Worm (Caenorhabditis elegans) whole organism, L4 larva: Measurements from ENCODE around the gene twk-8.
A peak's percentile ranks its signal among the peaks of the same experiment; 100 is the strongest.

ENCODE experiments used
- D1046.2 ChIP-seq: fragments of 200-800 bp; sonication (Bioruptor generic); IDR thresholded peaks from 2 replicates; pipeline ENCODE4 v1.3.6; 2022; ENCODE audit warnings: missing genetic modification characterization, missing compliant biosample characterization
- F37D6.2 ChIP-seq: sonication (generic microtip); optimal IDR thresholded peaks from 2 replicates; lab custom pipeline; 2016; ENCODE audit warnings: mild to moderate bottlenecking, missing genetic modification characterization, missing compliant biosample characterization
- F44E2.7 ChIP-seq: fragments of 200-800 bp; sonication (Bioruptor generic); IDR thresholded peaks from 2 replicates; pipeline ENCODE4 v2.1.2; 2022; ENCODE audit warnings: missing genetic modification characterization, missing compliant biosample characterization
- R02D3.7 ChIP-seq: fragments of 150-350 bp; sonication (generic microtip); optimal IDR thresholded peaks from 3 replicates; lab custom pipeline; 2014; ENCODE audit warnings: missing biosample characterization, missing genetic modification characterization
- T20F7.1 ChIP-seq: fragments of 200-800 bp; sonication (Bioruptor generic); optimal IDR thresholded peaks from 2 replicates; lab custom pipeline; 2018; ENCODE audit warnings: mild to moderate bottlenecking, missing genetic modification characterization, missing compliant biosample characterization
- Y105C5A.15 ChIP-seq: fragments of 200-800 bp; sonication (Bioruptor generic); IDR thresholded peaks from 2 replicates; pipeline ENCODE4 v1.3.6; 2022; ENCODE audit warnings: missing genetic modification characterization, missing compliant biosample characterization
- Y48G9A.11 ChIP-seq: fragments of 200-800 bp; sonication (Bioruptor generic); IDR thresholded peaks from 2 replicates; pipeline ENCODE4 v1.3.6; 2022; ENCODE audit warnings: missing genetic modification reagents, missing genetic modification characterization, missing compliant biosample characterization
- ZK546.5 ChIP-seq, 2 experiments: sonication (generic microtip); optimal IDR thresholded peaks; 2 replicates each; lab custom pipeline; 2017; ENCODE audit warnings: missing biosample characterization in 2 of 2, missing genetic modification characterization in 2 of 2
- aha-1 ChIP-seq: fragments of 150-350 bp; peaks from one replicate; lab custom pipeline; 2014; ENCODE audit warnings: missing biosample characterization, missing genetic modification characterization
- ama-1 ChIP-seq: fragments of 150-350 bp; optimal IDR thresholded peaks from 2 replicates; lab custom pipeline; 2014; ENCODE audit warnings: inconsistent platforms, mixed read lengths
- arid-1 ChIP-seq: fragments of 200-800 bp; sonication (Bioruptor generic); conservative IDR thresholded peaks from 2 replicates; pipeline ENCODE4 v1.3.6; 2022; ENCODE audit warnings: missing genetic modification reagents, missing genetic modification characterization, missing compliant biosample characterization
- attf-4 ChIP-seq: sonication (generic microtip); optimal IDR thresholded peaks from 3 replicates; lab custom pipeline; 2017; ENCODE audit warnings: missing biosample characterization, missing genetic modification characterization
- ceh-44 ChIP-seq: fragments of 200-800 bp; sonication (Bioruptor generic); IDR thresholded peaks from 2 replicates; pipeline ENCODE4 v1.3.6; 2022; ENCODE audit warnings: missing genetic modification reagents, missing genetic modification characterization, missing compliant biosample characterization
- daf-16 ChIP-seq, 3 experiments: sonication (generic microtip); optimal IDR thresholded peaks; 2 replicates each; lab custom pipeline; 2016 to 2017; ENCODE audit warnings: missing genetic modification characterization in 3 of 3, missing genetic modification reagents in 3 of 3, mild to moderate bottlenecking in 2 of 3, missing compliant biosample characterization in 2 of 3, missing biosample characterization in 1 of 3, moderate library complexity in 1 of 3
- dmd-6 ChIP-seq: fragments of 200-800 bp; sonication (Bioruptor generic); IDR thresholded peaks from 2 replicates; pipeline ENCODE4 v1.3.6; 2022; ENCODE audit warnings: missing genetic modification reagents, missing genetic modification characterization, missing compliant biosample characterization
- fkh-10 ChIP-seq: fragments of 150-350 bp; optimal IDR thresholded peaks from 2 replicates; lab custom pipeline; 2014; ENCODE audit warnings: missing biosample characterization, missing genetic modification reagents, missing genetic modification characterization
- gei-8 ChIP-seq: fragments of 200-800 bp; sonication (Bioruptor generic); optimal IDR thresholded peaks from 2 replicates; lab custom pipeline; 2018; ENCODE audit warnings: mild to moderate bottlenecking, missing genetic modification characterization, missing compliant biosample characterization
- hmg-1.1 ChIP-seq: fragments of 200-800 bp; sonication (Bioruptor generic); IDR thresholded peaks from 2 replicates; pipeline ENCODE4 v1.3.6; 2022; ENCODE audit warnings: missing genetic modification reagents, missing genetic modification characterization, missing compliant biosample characterization
- lim-7 ChIP-seq: fragments of 200-800 bp; sonication (Bioruptor generic); IDR thresholded peaks from 2 replicates; pipeline ENCODE4 v1.3.6; 2022; ENCODE audit warnings: missing genetic modification characterization, missing compliant biosample characterization
- madf-5 ChIP-seq, 2 experiments: fragments of 200-800 bp; sonication (Bioruptor generic); IDR thresholded peaks; 2 replicates each; pipeline ENCODE4 v1.3.6; 2022; ENCODE audit warnings: missing compliant biosample characterization in 2 of 2, missing genetic modification characterization in 2 of 2
- madf-9 ChIP-seq: fragments of 200-800 bp; sonication (Bioruptor generic); conservative IDR thresholded peaks from 2 replicates; pipeline ENCODE4 v1.3.6; 2022; ENCODE audit warnings: missing genetic modification reagents, missing genetic modification characterization, missing compliant biosample characterization
- mep-1 ChIP-seq: fragments of 150-350 bp; sonication (generic microtip); optimal IDR thresholded peaks from 3 replicates; lab custom pipeline; 2014; ENCODE audit warnings: missing biosample characterization, missing genetic modification characterization
- mes-2 ChIP-seq: sonication (generic microtip); optimal IDR thresholded peaks from 2 replicates; lab custom pipeline; 2016; ENCODE audit warnings: missing genotype, mild to moderate bottlenecking, missing genetic modification characterization, missing compliant biosample characterization; ENCODE audit not compliant: poor library complexity, severe bottlenecking
- mxl-2 ChIP-seq: fragments of 200-800 bp; sonication (Bioruptor generic); conservative IDR thresholded peaks from 2 replicates; pipeline ENCODE4 v1.3.6; 2022; ENCODE audit warnings: missing genetic modification reagents, missing genetic modification characterization, missing compliant biosample characterization
- nhr-102 ChIP-seq: sonication (generic microtip); optimal IDR thresholded peaks from 2 replicates; lab custom pipeline; 2016; ENCODE audit warnings: mild to moderate bottlenecking, missing genetic modification characterization, moderate library complexity, missing compliant biosample characterization
- nhr-237 ChIP-seq: sonication (generic microtip); optimal IDR thresholded peaks from 2 replicates; lab custom pipeline; 2017; ENCODE audit warnings: missing biosample characterization, missing genetic modification characterization
- nhr-28 ChIP-seq: fragments of 150-350 bp; optimal IDR thresholded peaks from 2 replicates; lab custom pipeline; 2014; ENCODE audit warnings: missing biosample characterization, missing genetic modification characterization
- nhr-76 ChIP-seq: fragments of 150-350 bp; optimal IDR thresholded peaks from 2 replicates; lab custom pipeline; 2014; ENCODE audit warnings: missing biosample characterization, missing genetic modification characterization
- pha-4 ChIP-seq, 2 experiments: fragments of 150-350 bp in 1 of 2; fragments of 200-800 bp in 1 of 2; sonication (Bioruptor generic) in 1 of 2; IDR thresholded peaks in 1 of 2; optimal IDR thresholded peaks in 1 of 2; 2 replicates each; pipeline versions ENCODE4 v1.3.6 to Lab custom; 2014 to 2022; ENCODE audit warnings: missing genetic modification characterization in 2 of 2, missing genetic modification reagents in 2 of 2, missing biosample characterization in 1 of 2, missing compliant biosample characterization in 1 of 2
- rbr-2 ChIP-seq: sonication (generic microtip); optimal IDR thresholded peaks from 2 replicates; lab custom pipeline; 2016; ENCODE audit warnings: missing genotype, missing genetic modification characterization, missing compliant biosample characterization
- saeg-2 ChIP-seq: fragments of 200-800 bp; sonication (Bioruptor generic); IDR thresholded peaks from 2 replicates; pipeline ENCODE4 v1.3.6; 2022; ENCODE audit warnings: missing genetic modification reagents, missing genetic modification characterization, missing compliant biosample characterization
- skn-1 ChIP-seq: fragments of 150-350 bp; optimal IDR thresholded peaks from 2 replicates; lab custom pipeline; 2014; ENCODE audit warnings: missing biosample characterization, missing genetic modification characterization
- snpc-1.2 ChIP-seq: fragments of 200-800 bp; sonication (Bioruptor generic); IDR thresholded peaks from 2 replicates; pipeline ENCODE4 v1.3.6; 2022; ENCODE audit warnings: missing genetic modification reagents, missing genetic modification characterization, missing compliant biosample characterization
- spr-1 ChIP-seq: sonication (generic microtip); optimal IDR thresholded peaks from 2 replicates; lab custom pipeline; 2016; ENCODE audit warnings: mild to moderate bottlenecking, missing genetic modification characterization, missing compliant biosample characterization
- unc-130 ChIP-seq: sonication (generic microtip); optimal IDR thresholded peaks from 2 replicates; lab custom pipeline; 2016; ENCODE audit warnings: missing genetic modification reagents, missing genetic modification characterization, missing compliant biosample characterization
- unc-62 ChIP-seq, 3 experiments: fragments of 150-350 bp in 1 of 3; sonication (generic microtip); optimal IDR thresholded peaks in 2 of 3; peaks in 1 of 3; 1 replicate in 1 of 3; 2 replicates in 2 of 3; lab custom pipeline; 2014 to 2017; ENCODE audit warnings: missing biosample characterization in 3 of 3, missing genetic modification characterization in 3 of 3, missing genetic modification reagents in 3 of 3, missing genotype in 1 of 3
- zag-1 ChIP-seq: fragments of 150-350 bp; optimal IDR thresholded peaks from 2 replicates; lab custom pipeline; 2014; ENCODE audit warnings: missing biosample characterization, missing genetic modification characterization
- ztf-7 ChIP-seq: fragments of 150-350 bp; optimal IDR thresholded peaks from 2 replicates; lab custom pipeline; 2014; ENCODE audit warnings: missing biosample characterization, missing genetic modification characterization

twk-8 gene

DNA sequence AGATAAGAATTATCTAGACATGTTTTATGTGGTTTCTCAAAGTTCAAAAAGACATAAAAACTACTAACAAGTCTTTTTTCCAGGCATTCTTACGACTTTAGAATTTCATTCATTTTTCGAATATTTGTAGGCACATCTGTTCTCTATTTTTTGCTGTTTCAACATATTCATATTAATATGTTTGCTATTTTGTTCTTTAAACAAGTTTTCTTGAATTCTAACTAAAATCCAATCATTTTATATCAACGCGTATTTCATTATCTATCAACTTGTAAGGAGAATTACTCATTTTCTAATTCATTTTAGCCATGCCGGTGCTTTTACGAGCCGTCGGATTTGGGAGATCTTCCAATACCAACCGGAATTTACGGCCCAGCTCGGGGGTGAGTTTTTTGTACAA is at the start of gene twk-8:
Gene twk-8, plus strand, starts transcription at position 301 of the 400 bp plus-strand sequence.
- TF ChIP-seq nhr-102 (tag; lab: Kevin White, UChicago) (no peak), ZK546.5 (tag; optimal IDR thresholded peaks at IDR 0.05; lab: Kevin White, UChicago) (no peak), ceh-44 (GFP tag; lab: Robert Waterston, UW) (no peak), saeg-2 (GFP tag; lab: Robert Waterston, UW) (no peak), snpc-1.2 (GFP tag; lab: Robert Waterston, UW) (no peak), Y48G9A.11 (GFP tag; lab: Robert Waterston, UW) (no peak), rbr-2 (tag; lab: Kevin White, UChicago) (no peak), spr-1 (tag; lab: Kevin White, UChicago) (no peak), nhr-237 (tag; lab: Kevin White, UChicago) (no peak), nhr-28 (tag; lab: Kevin White, UChicago) (no peak), R02D3.7 (tag; lab: Kevin White, UChicago) (no peak), D1046.2 (GFP tag; lab: Robert Waterston, UW) (no peak), madf-9 (GFP tag; lab: Robert Waterston, UW) (no peak)

DNA sequence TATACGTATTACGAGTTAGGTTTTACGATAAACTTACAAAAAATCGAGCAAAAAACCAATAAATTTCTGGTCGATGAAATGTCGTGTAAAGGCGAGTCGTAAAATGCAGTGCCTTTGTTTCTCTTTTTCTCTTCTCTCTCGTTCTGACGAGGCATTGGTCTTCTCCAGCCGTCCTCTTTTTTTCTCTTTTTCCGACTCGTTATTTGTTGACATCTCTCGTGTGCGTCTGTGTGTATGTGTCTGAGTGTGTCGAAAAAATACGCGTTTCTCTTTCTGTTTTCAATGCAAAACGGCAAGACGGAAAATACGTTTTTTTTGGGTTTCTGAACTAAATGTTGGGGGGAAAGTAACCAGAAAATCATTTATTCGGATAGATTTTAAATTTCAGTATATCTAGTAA is 49.6 kb upstream of the twk-8 start, which contains the start of gene C53D6.6:
Gene C53D6.6, minus strand, starts transcription at position 118 of the 400 bp plus-strand sequence.
- TF ChIP-seq rbr-2 (tag; lab: Kevin White, UChicago) (no peak), lim-7 (GFP tag; lab: Robert Waterston, UW) (no peak), T20F7.1 (GFP tag; lab: Kevin White, UChicago) (no peak), saeg-2 (GFP tag; lab: Robert Waterston, UW) (no peak), skn-1 (tag; lab: Kevin White, UChicago) (no peak), D1046.2 (GFP tag; lab: Robert Waterston, UW) (no peak), daf-16 (GFP tag; optimal IDR thresholded peaks at IDR 0.05; lab: Kevin White, UChicago) (no peak), daf-16 (tag; optimal IDR thresholded peaks at IDR 0.05; lab: Kevin White, UChicago) (peak; percentile 68), snpc-1.2 (GFP tag; lab: Robert Waterston, UW) (no peak), madf-5 (GFP tag; IDR thresholded peaks at IDR 0.05; lab: Robert Waterston, UW) (no peak), ama-1 (no peak), pha-4 (GFP tag; IDR thresholded peaks at IDR 0.05; lab: Robert Waterston, UW) (no peak), pha-4 (tag; optimal IDR thresholded peaks at IDR 0.05; lab: Kevin White, UChicago) (peak; percentile 4), aha-1 (tag; lab: Kevin White, UChicago) (peak; percentile 26), F37D6.2 (tag; lab: Kevin White, UChicago) (no peak), F44E2.7 (GFP tag; lab: Robert Waterston, UW) (no peak), mes-2 (tag; lab: Kevin White, UChicago) (no peak), unc-62 (GFP tag; optimal IDR thresholded peaks at IDR 0.05 in 1 of 2; lab: Kevin White, UChicago) (peak in 1 of 2 experiments; percentile 6), unc-62 (tag; optimal IDR thresholded peaks at IDR 0.05; lab: Kevin White, UChicago) (no peak), mep-1 (tag; lab: Kevin White, UChicago) (no peak), gei-8 (GFP tag; lab: Kevin White, UChicago) (no peak), nhr-102 (tag; lab: Kevin White, UChicago) (no peak), ztf-7 (tag; lab: Kevin White, UChicago) (no peak), attf-4 (tag; lab: Kevin White, UChicago) (no peak), unc-130 (GFP tag; lab: Kevin White, UChicago) (no peak), nhr-76 (tag; lab: Kevin White, UChicago) (no peak), hmg-1.1 (no peak), zag-1 (tag; lab: Kevin White, UChicago) (no peak), mxl-2 (GFP tag; lab: Robert Waterston, UW) (no peak), fkh-10 (GFP tag; lab: Kevin White, UChicago) (no peak), Y105C5A.15 (GFP tag; lab: Robert Waterston, UW) (no peak), arid-1 (GFP tag; lab: Robert Waterston, UW) (no peak), dmd-6 (GFP tag; lab: Robert Waterston, UW) (no peak)
